Worm (Caenorhabditis elegans): ENCODE data around the gene irg-5.

irg-5 gene

ce11 chrV:13748658-13749057 is 10.4 kb upstream of the irg-5 start, which contains the start of gene F35E12.10:
Gene F35E12.10, minus strand, starts transcription at chrV:13748758.
- no peak for TF ChIP-seq egl-44 (GFP tag; IDR thresholded peaks at IDR 0.05)

ce11 chrV:13744901-13745300 is 6.6 kb upstream of the irg-5 start, which contains the start of gene F35E12.9:
Gene F35E12.9, minus strand, starts transcription at chrV:13745127.
- TF ChIP-seq lin-26 (GFP tag; IDR thresholded peaks at IDR 0.05) (no peak), nhr-120 (GFP tag; IDR thresholded peaks at IDR 0.05) (no peak), F49E8.2 (tag; optimal IDR thresholded peaks at IDR 0.05; ENCODE audit: insufficient read depth) (no peak), hmg-1.2 (GFP tag; IDR thresholded peaks at IDR 0.05) (no peak), athp-1 (tag; optimal IDR thresholded peaks at IDR 0.05) (no peak), nhr-80 (tag; optimal IDR thresholded peaks at IDR 0.05) (peak; percentile 84)

- no peak for TF ChIP-seq egrh-3 (GFP tag; IDR thresholded peaks at IDR 0.05)
- TF ChIP-seq nhr-80 (tag; optimal IDR thresholded peaks at IDR 0.05), result peak; percentile 49
Observed at ce11 chrV:13739901-13740300, 1.6 kb upstream of the irg-5 start.

- no peak for TF ChIP-seq snpc-1.1 (tag; optimal IDR thresholded peaks at IDR 0.05; ENCODE audit: insufficient read depth)
- TF ChIP-seq nhr-80 (tag; optimal IDR thresholded peaks at IDR 0.05), result peak; percentile 20
Observed at ce11 chrV:13736147-13736546, 2.1 kb downstream of the irg-5 start, which contains the start of gene F35E12.6. Gene F35E12.6, minus strand, starts transcription at chrV:13736247.

- TF ChIP-seq nhr-80 (tag; optimal IDR thresholded peaks at IDR 0.05), result peak; percentile 55
- no peak for TF ChIP-seq hmg-1.2 (GFP tag; IDR thresholded peaks at IDR 0.05)
Observed at ce11 chrV:13730762-13731161, 7.5 kb downstream of the irg-5 start, which contains the start of gene dct-17. Gene dct-17, minus strand, starts transcription at chrV:13730784.

ce11 chrV:13725574-13725973 is 12.7 kb downstream of the irg-5 start, which contains the start of gene fbxa-181:
Gene fbxa-181, plus strand, starts transcription at chrV:13725874.
- no peak for TF ChIP-seq somi-1 (GFP tag; optimal IDR thresholded peaks at IDR 0.05)
- TF ChIP-seq ztf-6 (GFP tag; IDR thresholded peaks at IDR 0.05), result no peak
- no peak for TF ChIP-seq gei-17 (GFP tag; optimal IDR thresholded peaks at IDR 0.05)
- TF ChIP-seq rpc-1 (optimal IDR thresholded peaks at IDR 0.05), result no peak
- TF ChIP-seq rpc-1 (tag; optimal IDR thresholded peaks at IDR 0.05), result no peak
- no peak for TF ChIP-seq unc-130 (GFP tag; optimal IDR thresholded peaks at IDR 0.05)
- no peak for TF ChIP-seq egrh-3 (GFP tag; IDR thresholded peaks at IDR 0.05)
- TF ChIP-seq hlh-12 (tag; optimal IDR thresholded peaks at IDR 0.05), result no peak
- no peak for TF ChIP-seq B0261.1 (tag; optimal IDR thresholded peaks at IDR 0.05)
- TF ChIP-seq let-607 (tag; optimal IDR thresholded peaks at IDR 0.05), result no peak
- TF ChIP-seq fkh-3 (tag; optimal IDR thresholded peaks at IDR 0.05), result no peak
- TF ChIP-seq tbx-9 (tag; optimal IDR thresholded peaks at IDR 0.05; ENCODE audit: borderline replicate concordance), result no peak
- no peak for TF ChIP-seq F52B5.7 (tag; optimal IDR thresholded peaks at IDR 0.05)
- no peak for TF ChIP-seq madf-3 (GFP tag; IDR thresholded peaks at IDR 0.05)
- TF ChIP-seq hrde-1 (tag; optimal IDR thresholded peaks at IDR 0.05; ENCODE audit: borderline replicate concordance), result no peak
- TF ChIP-seq nhr-90 (tag; optimal IDR thresholded peaks at IDR 0.05), result no peak
- TF ChIP-seq lin-54 (GFP tag; optimal IDR thresholded peaks at IDR 0.05), result no peak
- no peak for TF ChIP-seq madf-8 (GFP tag; conservative IDR thresholded peaks at IDR 0.05)

ce11 chrV:13724781-13725180 is 13.5 kb downstream of the irg-5 start, which contains the start of gene F35E12.2:
Gene F35E12.2, minus strand, starts transcription at chrV:13724881.
- TF ChIP-seq nfya-1 (tag; optimal IDR thresholded peaks at IDR 0.05; ENCODE audit: borderline replicate concordance, insufficient read depth) (no peak), zfh-2 (GFP tag; conservative IDR thresholded peaks at IDR 0.05) (no peak), sptf-2 (GFP tag; optimal IDR thresholded peaks at IDR 0.05) (no peak), ceh-91 (GFP tag; IDR thresholded peaks at IDR 0.05) (no peak), ztf-18 (tag; optimal IDR thresholded peaks at IDR 0.05) (no peak), F57C9.4 (tag; optimal IDR thresholded peaks at IDR 0.05) (no peak), ztf-6 (GFP tag; IDR thresholded peaks at IDR 0.05) (no peak), zim-3 (tag; optimal IDR thresholded peaks at IDR 0.05) (no peak), K12H6.12 (tag; optimal IDR thresholded peaks at IDR 0.05) (no peak), ztf-26 (tag; optimal IDR thresholded peaks at IDR 0.05) (no peak)

Data from whole organism, young adult.